Fruit fly (Drosophila melanogaster): ENCODE results near the gene CG44215.

DNA sequence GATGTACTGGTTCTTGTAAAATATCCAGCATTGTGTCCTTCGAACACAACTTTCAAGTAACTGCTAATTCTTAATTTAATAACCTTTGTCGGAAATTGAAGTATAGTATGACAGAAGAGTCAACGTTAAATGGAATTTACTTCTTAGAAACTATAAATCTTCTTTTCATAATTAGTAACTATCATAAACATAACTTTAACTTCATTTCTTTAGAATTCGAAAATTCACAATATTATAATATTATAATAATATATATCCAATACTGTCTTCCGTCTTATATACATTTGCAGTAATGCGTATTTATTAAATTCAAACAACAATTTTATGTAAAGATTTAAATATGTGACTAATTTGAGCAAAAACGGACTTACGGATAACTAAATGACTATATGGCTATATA is 512 bp downstream of the CG44215 start, which contains the start of gene Recs1:
- no peak for TF ChIP-seq dl (GFP tag; optimal IDR thresholded peaks at IDR 0.05; ENCODE audit: insufficient read depth in 1 of 2, partially characterized antibody in 2 of 2)
- no peak for TF ChIP-seq Vsx2 (GFP tag; optimal IDR thresholded peaks at IDR 0.05; ENCODE audit: partially characterized antibody)
- TF ChIP-seq CrebA (GFP tag; optimal IDR thresholded peaks at IDR 0.05; ENCODE audit: borderline replicate concordance) = no peak
- TF ChIP-seq Sp1 (GFP tag; optimal IDR thresholded peaks at IDR 0.05) = no peak
- TF ChIP-seq usp (GFP tag; optimal IDR thresholded peaks at IDR 0.05) = no peak
- TF ChIP-seq sv (GFP tag; optimal IDR thresholded peaks at IDR 0.05) = no peak
- TF ChIP-seq brk (GFP tag; optimal IDR thresholded peaks at IDR 0.05) = no peak
